Worm (Caenorhabditis elegans) whole organism, L4/young adult: ENCODE results near the gene ssup-72.

Experiments used
- W03F9.2 ChIP-seq: fragments of 150-350 bp; optimal IDR thresholded peaks from 2 replicates; lab custom pipeline; 2014; ENCODE audit warnings: missing biosample characterization, missing genetic modification characterization
- dao-5 ChIP-seq: sonication (generic microtip); optimal IDR thresholded peaks from 2 replicates; lab custom pipeline; 2016; ENCODE audit warnings: missing genotype, missing genetic modification characterization, moderate library complexity, missing compliant biosample characterization
- him-1 ChIP-seq: sonication (generic microtip); optimal IDR thresholded peaks from 2 replicates; lab custom pipeline; 2016; ENCODE audit warnings: missing genotype, missing genetic modification reagents, missing genetic modification characterization, missing compliant biosample characterization

ce11 chrII:6807162-6807561 lies 30.8 kb downstream of the ssup-72 start, which contains the start of gene F31E8.5:
- no peak for TF ChIP-seq him-1 (tag; lab: Kevin White, UChicago)
- TF ChIP-seq dao-5 (tag; lab: Kevin White, UChicago): no peak
- no peak for TF ChIP-seq W03F9.2 (tag; lab: Kevin White, UChicago)
